Worm (Caenorhabditis elegans) whole organism, mixed stage, embryonic: ENCODE data around the gene clec-39.

Experiments used
- M03D4.4 ChIP-seq: sonication (generic microtip); optimal IDR thresholded peaks from 2 replicates; lab custom pipeline; 2017; ENCODE audit warnings: mild to moderate bottlenecking, missing genetic modification characterization, missing compliant biosample characterization
- bed-3 ChIP-seq: fragments of 200-800 bp; sonication (Bioruptor generic); optimal IDR thresholded peaks from 3 replicates; lab custom pipeline; 2018; ENCODE audit warnings: mild to moderate bottlenecking, missing genetic modification characterization, moderate library complexity, missing compliant biosample characterization
- blmp-1 ChIP-seq: fragments of 150-350 bp; optimal IDR thresholded peaks from 2 replicates; lab custom pipeline; 2014; ENCODE audit warnings: missing biosample characterization, missing genetic modification characterization
- ceh-39 ChIP-seq: fragments of 150-350 bp; optimal IDR thresholded peaks from 2 replicates; lab custom pipeline; 2014; ENCODE audit warnings: missing biosample characterization, missing genetic modification characterization
- ceh-43 ChIP-seq: fragments of 200-800 bp; sonication (Bioruptor generic); optimal IDR thresholded peaks from 2 replicates; lab custom pipeline; 2018; ENCODE audit warnings: mild to moderate bottlenecking, missing genetic modification characterization, moderate library complexity, missing compliant biosample characterization
- ceh-83 ChIP-seq: fragments of 200-800 bp; sonication (Bioruptor generic); optimal IDR thresholded peaks from 2 replicates; lab custom pipeline; 2018; ENCODE audit warnings: mild to moderate bottlenecking, missing genetic modification characterization, missing compliant biosample characterization
- ces-1 ChIP-seq: fragments of 150-350 bp; optimal IDR thresholded peaks from 2 replicates; lab custom pipeline; 2014; ENCODE audit warnings: missing biosample characterization, missing genetic modification reagents, missing genetic modification characterization
- cnd-1 ChIP-seq: fragments of 200-800 bp; sonication (Bioruptor generic); optimal IDR thresholded peaks from 2 replicates; lab custom pipeline; 2018; ENCODE audit warnings: mild to moderate bottlenecking, missing genetic modification characterization, missing compliant biosample characterization
- drap-1 ChIP-seq: fragments of 200-800 bp; sonication (Bioruptor generic); optimal IDR thresholded peaks from 3 replicates; lab custom pipeline; 2018; ENCODE audit warnings: mild to moderate bottlenecking, missing genetic modification characterization, missing compliant biosample characterization
- elt-1 ChIP-seq: sonication (generic microtip); optimal IDR thresholded peaks from 2 replicates; lab custom pipeline; 2017; ENCODE audit warnings: missing genetic modification characterization, mild to moderate bottlenecking, missing compliant biosample characterization, antibody characterized with exemption, moderate library complexity, borderline replicate concordance; ENCODE audit not compliant: insufficient read depth
- elt-3 ChIP-seq: fragments of 150-350 bp; optimal IDR thresholded peaks from 2 replicates; lab custom pipeline; 2014; ENCODE audit warnings: missing biosample characterization, missing genetic modification characterization
- flh-1 ChIP-seq: fragments of 200-800 bp; sonication (Bioruptor generic); optimal IDR thresholded peaks from 2 replicates; lab custom pipeline; 2018; ENCODE audit warnings: mild to moderate bottlenecking, missing genetic modification characterization, moderate library complexity, missing compliant biosample characterization
- ham-2 ChIP-seq: fragments of 200-800 bp; sonication (Bioruptor generic); optimal IDR thresholded peaks from 2 replicates; lab custom pipeline; 2018; ENCODE audit warnings: mild to moderate bottlenecking, missing genetic modification characterization, missing compliant biosample characterization
- hlh-1 ChIP-seq: fragments of 150-350 bp; optimal IDR thresholded peaks from 2 replicates; lab custom pipeline; 2014; ENCODE audit warnings: missing biosample characterization, missing genetic modification reagents, missing genetic modification characterization
- lin-13 ChIP-seq: fragments of 150-350 bp; optimal IDR thresholded peaks from 2 replicates; lab custom pipeline; 2014; ENCODE audit warnings: missing biosample characterization, missing genetic modification characterization
- lin-32 ChIP-seq: fragments of 200-800 bp; sonication (Bioruptor generic); optimal IDR thresholded peaks from 2 replicates; lab custom pipeline; 2018; ENCODE audit warnings: mild to moderate bottlenecking, missing genetic modification characterization, missing compliant biosample characterization
- lsy-2 ChIP-seq: fragments of 150-350 bp; optimal IDR thresholded peaks from 2 replicates; lab custom pipeline; 2014; ENCODE audit warnings: missing biosample characterization, missing genetic modification characterization
- mab-5 ChIP-seq: fragments of 150-350 bp; optimal IDR thresholded peaks from 2 replicates; lab custom pipeline; 2014; ENCODE audit warnings: missing biosample characterization, missing genetic modification characterization
- mep-1 ChIP-seq: fragments of 150-350 bp; optimal IDR thresholded peaks from 2 replicates; lab custom pipeline; 2017; ENCODE audit warnings: missing biosample characterization, missing genetic modification reagents, missing genetic modification characterization, inconsistent platforms
- mls-2 ChIP-seq: sonication (generic microtip); optimal IDR thresholded peaks from 2 replicates; lab custom pipeline; 2016; ENCODE audit warnings: mild to moderate bottlenecking, missing genetic modification characterization, moderate library complexity, missing compliant biosample characterization
- nhr-12 ChIP-seq: fragments of 150-350 bp; optimal IDR thresholded peaks from 2 replicates; lab custom pipeline; 2014; ENCODE audit warnings: missing biosample characterization, missing genetic modification characterization
- nhr-2 ChIP-seq: fragments of 150-350 bp; optimal IDR thresholded peaks from 2 replicates; lab custom pipeline; 2014; ENCODE audit warnings: missing biosample characterization, missing genetic modification characterization
- nhr-237 ChIP-seq: fragments of 150-350 bp; optimal IDR thresholded peaks from 2 replicates; lab custom pipeline; 2014; ENCODE audit warnings: missing biosample characterization, missing genetic modification characterization
- nhr-28 ChIP-seq: fragments of 150-350 bp; optimal IDR thresholded peaks from 2 replicates; lab custom pipeline; 2014; ENCODE audit warnings: missing biosample characterization, missing genetic modification characterization
- nhr-76 ChIP-seq: sonication (generic microtip); optimal IDR thresholded peaks from 2 replicates; lab custom pipeline; 2017; ENCODE audit warnings: missing biosample characterization, missing genetic modification characterization
- pha-4 ChIP-seq: fragments of 150-350 bp; optimal IDR thresholded peaks from 2 replicates; lab custom pipeline; 2018; ENCODE audit warnings: missing biosample characterization, missing genetic modification reagents, missing genetic modification characterization
- sem-2 ChIP-seq: fragments of 200-800 bp; sonication (Bioruptor generic); optimal IDR thresholded peaks from 2 replicates; lab custom pipeline; 2018; ENCODE audit warnings: mild to moderate bottlenecking, missing genetic modification characterization, missing compliant biosample characterization
- snpc-4 ChIP-seq: fragments of 150-350 bp; optimal IDR thresholded peaks from 2 replicates; lab custom pipeline; 2014; ENCODE audit warnings: missing biosample characterization, missing genetic modification characterization
- sptf-1 ChIP-seq: sonication (generic microtip); optimal IDR thresholded peaks from 2 replicates; lab custom pipeline; 2017; ENCODE audit warnings: mild to moderate bottlenecking, missing genetic modification characterization, moderate library complexity, missing compliant biosample characterization
- unc-120 ChIP-seq: sonication (generic microtip); optimal IDR thresholded peaks from 2 replicates; lab custom pipeline; 2017; ENCODE audit warnings: missing genetic modification characterization, missing compliant biosample characterization; ENCODE audit not compliant: poor library complexity, severe bottlenecking
- unc-62 ChIP-seq: fragments of 150-350 bp; optimal IDR thresholded peaks from 2 replicates; lab custom pipeline; 2014; ENCODE audit warnings: missing biosample characterization, missing genetic modification reagents, missing genetic modification characterization
- zip-8 ChIP-seq: fragments of 150-350 bp; optimal IDR thresholded peaks from 2 replicates; lab custom pipeline; 2014; ENCODE audit warnings: missing biosample characterization, missing genetic modification characterization

clec-39 gene

ce11 chrV:16739100-16739499 is at the start of gene clec-39, which contains the start of gene clec-29:
Gene clec-39 (plus strand): TSS chrV:16739268.
Gene clec-29 (minus strand): TSS chrV:16739200.
- TF ChIP-seq ces-1 (no peak), mep-1 (tag; lab: Kevin White, UChicago) (no peak), elt-3 (tag; lab: Kevin White, UChicago) (no peak), lin-13 (tag; lab: Kevin White, UChicago) (no peak), nhr-76 (tag; lab: Kevin White, UChicago) (no peak), cnd-1 (no peak), pha-4 (tag; lab: Kevin White, UChicago) (no peak), nhr-237 (no peak), ceh-83 (GFP tag; lab: Kevin White, UChicago) (no peak), lin-32 (GFP tag; lab: Kevin White, UChicago) (no peak), lsy-2 (no peak), bed-3 (GFP tag; lab: Kevin White, UChicago) (no peak)

DNA sequence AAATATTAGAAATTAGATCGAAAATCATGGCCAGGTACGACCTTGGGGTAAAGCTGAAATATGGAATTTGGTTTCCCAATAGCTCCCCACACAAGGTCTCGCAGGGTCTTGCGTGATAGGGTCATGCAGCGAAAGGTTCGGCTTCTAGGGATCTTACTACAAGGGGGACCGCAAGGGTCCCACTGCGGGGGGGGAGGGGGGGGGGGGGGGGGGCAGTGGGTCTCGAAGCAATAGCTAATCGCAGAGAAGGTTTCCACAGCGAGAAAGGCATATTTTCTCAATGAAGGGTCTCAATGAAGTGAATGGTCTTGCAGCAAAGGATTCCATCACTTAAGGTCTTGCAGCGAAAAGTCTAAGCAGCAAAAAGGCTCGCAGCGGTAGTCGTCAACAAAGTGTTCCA is 46.1 kb upstream of the clec-39 start:
- TF ChIP-seq nhr-2 (tag; lab: Kevin White, UChicago) (no peak), mab-5 (tag; lab: Kevin White, UChicago) (no peak), unc-120 (tag; lab: Kevin White, UChicago) (no peak), lin-32 (GFP tag; lab: Kevin White, UChicago) (no peak), M03D4.4 (no peak), flh-1 (GFP tag; lab: Kevin White, UChicago) (no peak), ceh-83 (GFP tag; lab: Kevin White, UChicago) (no peak), ham-2 (no peak), zip-8 (tag; lab: Kevin White, UChicago) (no peak), elt-1 (tag; lab: Kevin White, UChicago) (no peak), ces-1 (no peak), pha-4 (tag; lab: Kevin White, UChicago) (no peak)
- TF ChIP-seq, all 35 proteins: peak for 0

ce11 chrV:16693732-16694131 is 45.3 kb upstream of the clec-39 start, which contains the start of gene srw-42:
Gene srw-42 (minus strand): TSS chrV:16693832.
- TF ChIP-seq nhr-28 (no peak), mls-2 (tag; lab: Kevin White, UChicago) (no peak)

DNA sequence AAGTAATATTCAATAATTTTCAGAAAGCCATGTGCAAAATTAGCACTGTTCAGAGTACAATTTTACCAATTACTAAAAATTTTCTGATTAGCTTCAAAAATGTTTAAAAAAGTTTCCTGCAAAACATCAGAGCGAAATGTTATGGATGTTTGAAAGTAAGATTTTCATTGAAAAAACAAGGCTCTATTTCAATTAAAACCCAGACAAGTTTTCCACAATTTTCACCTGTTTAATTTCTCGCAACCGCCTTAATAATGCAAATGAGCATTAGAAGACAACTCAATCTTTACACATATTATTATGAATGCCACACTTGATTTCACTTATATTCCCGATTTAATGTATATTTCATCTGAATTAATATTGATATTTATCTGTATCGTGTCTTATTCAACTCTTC is 44.5 kb upstream of the clec-39 start, which contains the start of gene srz-101:
TSS of gene srz-101 (plus strand) at position 301 of the 400 bp plus-strand sequence.
- TF ChIP-seq hlh-1 (no peak), nhr-28 (no peak), sptf-1 (tag; lab: Kevin White, UChicago) (no peak), unc-62 (GFP tag; lab: Kevin White, UChicago) (no peak), ceh-43 (no peak), nhr-2 (tag; lab: Kevin White, UChicago) (no peak), unc-120 (tag; lab: Kevin White, UChicago) (no peak), zip-8 (tag; lab: Kevin White, UChicago) (no peak), blmp-1 (tag; lab: Kevin White, UChicago) (no peak), sem-2 (GFP tag; lab: Kevin White, UChicago) (no peak), ces-1 (no peak), drap-1 (GFP tag; lab: Kevin White, UChicago) (no peak), bed-3 (GFP tag; lab: Kevin White, UChicago) (no peak), ceh-39 (tag; lab: Kevin White, UChicago) (no peak), nhr-237 (no peak), snpc-4 (no peak)

- TF ChIP-seq unc-62 (GFP tag; lab: Kevin White, UChicago): no peak
- no peak for TF ChIP-seq ham-2
Measured at ce11 chrV:16695499-16695898, 43.6 kb upstream of the clec-39 start.

- no peak for TF ChIP-seq flh-1 (GFP tag; lab: Kevin White, UChicago)
- TF ChIP-seq mep-1 (tag; lab: Kevin White, UChicago): no peak
- no peak for TF ChIP-seq elt-3 (tag; lab: Kevin White, UChicago)
- no peak for TF ChIP-seq zip-8 (tag; lab: Kevin White, UChicago)
- no peak for TF ChIP-seq unc-120 (tag; lab: Kevin White, UChicago)
- TF ChIP-seq nhr-28: no peak
- TF ChIP-seq blmp-1 (tag; lab: Kevin White, UChicago): no peak
- no peak for TF ChIP-seq nhr-12 (tag; lab: Kevin White, UChicago)
- no peak for TF ChIP-seq nhr-237
- TF ChIP-seq ces-1: no peak
- no peak for TF ChIP-seq mls-2 (tag; lab: Kevin White, UChicago)
- TF ChIP-seq M03D4.4: no peak
- no peak for TF ChIP-seq hlh-1
Measured at ce11 chrV:16697178-16697577, 41.9 kb upstream of the clec-39 start, which contains the start of gene srw-41. Gene srw-41 (plus strand): TSS chrV:16697478.
